Worm (Caenorhabditis elegans) whole organism, L2 larva: ENCODE data around the gene cup-5.

Experiments used
- R02D3.7 ChIP-seq: fragments of 150-350 bp; optimal IDR thresholded peaks from 2 replicates; lab custom pipeline; 2014; ENCODE audit warnings: missing biosample characterization, missing genetic modification characterization
- ama-1 ChIP-seq: fragments of 150-350 bp; optimal IDR thresholded peaks from 2 replicates; lab custom pipeline; 2018; ENCODE audit warnings: inconsistent platforms
- elt-3 ChIP-seq: sonication (generic microtip); optimal IDR thresholded peaks from 2 replicates; lab custom pipeline; 2017; ENCODE audit warnings: missing biosample characterization, missing genetic modification characterization
- fos-1 ChIP-seq: fragments of 150-350 bp; optimal IDR thresholded peaks from 2 replicates; lab custom pipeline; 2014; ENCODE audit warnings: missing biosample characterization, missing genetic modification characterization
- lin-39 ChIP-seq: fragments of 150-350 bp; optimal IDR thresholded peaks from 2 replicates; lab custom pipeline; 2014; ENCODE audit warnings: missing biosample characterization, missing genetic modification reagents, missing genetic modification characterization
- lsy-2 ChIP-seq, 2 experiments: fragments of 150-350 bp in 1 of 2; sonication (generic microtip) in 1 of 2; optimal IDR thresholded peaks; 2 replicates each; lab custom pipeline; 2014 to 2017; ENCODE audit warnings: missing biosample characterization in 2 of 2, missing genetic modification characterization in 2 of 2
- nhr-11 ChIP-seq: fragments of 150-350 bp; optimal IDR thresholded peaks from 2 replicates; lab custom pipeline; 2014; ENCODE audit warnings: missing biosample characterization, missing genetic modification characterization
- nhr-12 ChIP-seq: fragments of 150-350 bp; optimal IDR thresholded peaks from 2 replicates; lab custom pipeline; 2014; ENCODE audit warnings: missing biosample characterization, missing genetic modification characterization
- zag-1 ChIP-seq: fragments of 150-350 bp; optimal IDR thresholded peaks from 2 replicates; lab custom pipeline; 2014; ENCODE audit warnings: missing biosample characterization, missing genetic modification characterization

- TF ChIP-seq fos-1 (tag; lab: Kevin White, UChicago) (peak; percentile 62), ama-1 (lab: Kevin White, UChicago) (peak; percentile 75), nhr-12 (tag; lab: Kevin White, UChicago) (no peak), lin-39 (tag; lab: Kevin White, UChicago) (no peak), lsy-2 (tag; optimal IDR thresholded peaks at IDR 0.05; lab: Kevin White, UChicago) (peak; percentile 65 to 91), nhr-11 (tag; lab: Kevin White, UChicago) (no peak), R02D3.7 (tag; lab: Kevin White, UChicago) (no peak), elt-3 (tag; lab: Kevin White, UChicago) (no peak), zag-1 (tag; lab: Kevin White, UChicago) (peak; percentile 67)
These were observed 11.1 kb upstream of the cup-5 start, which contains the start of the genes rpl-9 and lpd-7 for ce11 chrIII:7572781-7573400.
